Worm (Caenorhabditis elegans) whole organism, young adult: ENCODE data around the gene ftn-1.

Source experiments
- D2030.7 ChIP-seq: fragments of 200-800 bp; sonication (Bioruptor generic); IDR thresholded peaks from 2 replicates; pipeline ENCODE4 v1.3.6; 2022; ENCODE audit warnings: missing genetic modification reagents, missing genetic modification characterization, missing compliant biosample characterization
- F22D6.2 ChIP-seq: sonication (generic microtip); optimal IDR thresholded peaks from 2 replicates; lab custom pipeline; 2016; ENCODE audit warnings: mild to moderate bottlenecking, missing genetic modification characterization, missing compliant biosample characterization
- F33H1.4 ChIP-seq: fragments of 200-800 bp; sonication (Bioruptor generic); IDR thresholded peaks from 2 replicates; pipeline ENCODE4 v1.3.6; 2022; ENCODE audit warnings: missing genetic modification reagents, missing genetic modification characterization, missing compliant biosample characterization
- Y67H2A.10 ChIP-seq: fragments of 200-800 bp; sonication (Bioruptor generic); conservative IDR thresholded peaks from 2 replicates; pipeline ENCODE4 v1.3.6; 2022; ENCODE audit warnings: missing genetic modification reagents, missing genetic modification characterization, missing compliant biosample characterization
- bed-1 ChIP-seq: fragments of 200-800 bp; sonication (Bioruptor generic); IDR thresholded peaks from 2 replicates; pipeline ENCODE4 v1.3.6; 2022; ENCODE audit warnings: missing genetic modification reagents, missing genetic modification characterization, missing compliant biosample characterization
- dpl-1 ChIP-seq: fragments of 150-350 bp; optimal IDR thresholded peaks from 2 replicates; lab custom pipeline; 2014; ENCODE audit warnings: missing biosample characterization, missing genetic modification reagents, missing genetic modification characterization
- gei-17 ChIP-seq: fragments of 200-800 bp; sonication (Bioruptor generic); optimal IDR thresholded peaks from 2 replicates; lab custom pipeline; 2018; ENCODE audit warnings: mild to moderate bottlenecking, missing genetic modification characterization, missing compliant biosample characterization
- rcor-1 ChIP-seq: fragments of 200-800 bp; sonication (Bioruptor generic); IDR thresholded peaks from 2 replicates; pipeline ENCODE4 v1.3.6; 2022; ENCODE audit warnings: missing genetic modification reagents, missing genetic modification characterization, missing compliant biosample characterization
- unc-130 ChIP-seq: sonication (generic microtip); optimal IDR thresholded peaks from 2 replicates; lab custom pipeline; 2016; ENCODE audit warnings: missing genetic modification reagents, missing genetic modification characterization, missing compliant biosample characterization
- ztf-18 ChIP-seq: sonication (generic microtip); optimal IDR thresholded peaks from 2 replicates; lab custom pipeline; 2016; ENCODE audit warnings: missing genotype, mild to moderate bottlenecking, missing genetic modification characterization, missing compliant biosample characterization

DNA sequence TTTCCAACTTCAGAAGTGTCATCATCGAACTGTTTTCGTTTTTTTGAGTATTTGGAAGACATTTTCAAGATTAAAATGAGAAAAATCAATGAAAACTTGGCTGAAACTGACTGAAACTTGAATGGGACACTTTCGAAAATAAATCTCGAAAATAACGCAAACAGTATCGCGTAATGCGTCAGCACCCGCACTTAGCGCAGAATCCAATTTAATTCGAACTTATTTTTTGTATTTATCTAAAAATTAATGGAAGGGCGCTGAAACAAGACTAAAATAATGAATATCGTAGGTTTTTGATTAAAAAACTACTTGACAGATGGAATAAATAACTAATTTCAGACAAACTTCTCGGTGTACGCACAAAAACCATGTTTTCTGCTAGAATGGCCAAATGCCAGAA lies 28.2 kb upstream of the ftn-1 start, which contains the start of the genes snu-66 and ints-9:
- peak; percentile 40 for TF ChIP-seq F33H1.4 (GFP tag; lab: Robert Waterston, UW)
- no peak for TF ChIP-seq gei-17 (GFP tag; lab: Kevin White, UChicago)
- TF ChIP-seq Y67H2A.10 = no peak
- no peak for TF ChIP-seq dpl-1 (GFP tag; lab: Kevin White, UChicago)
- TF ChIP-seq ztf-18 (tag; lab: Kevin White, UChicago) = peak; percentile 93
- no peak for TF ChIP-seq bed-1 (GFP tag; lab: Robert Waterston, UW)
- no peak for TF ChIP-seq D2030.7
- no peak for TF ChIP-seq F22D6.2 (tag; lab: Kevin White, UChicago)
- no peak for TF ChIP-seq rcor-1
- no peak for TF ChIP-seq unc-130 (GFP tag; lab: Kevin White, UChicago)
